Fruit fly (Drosophila melanogaster): Measurements from ENCODE around the gene CG18170.

The CG18170 gene

DNA sequence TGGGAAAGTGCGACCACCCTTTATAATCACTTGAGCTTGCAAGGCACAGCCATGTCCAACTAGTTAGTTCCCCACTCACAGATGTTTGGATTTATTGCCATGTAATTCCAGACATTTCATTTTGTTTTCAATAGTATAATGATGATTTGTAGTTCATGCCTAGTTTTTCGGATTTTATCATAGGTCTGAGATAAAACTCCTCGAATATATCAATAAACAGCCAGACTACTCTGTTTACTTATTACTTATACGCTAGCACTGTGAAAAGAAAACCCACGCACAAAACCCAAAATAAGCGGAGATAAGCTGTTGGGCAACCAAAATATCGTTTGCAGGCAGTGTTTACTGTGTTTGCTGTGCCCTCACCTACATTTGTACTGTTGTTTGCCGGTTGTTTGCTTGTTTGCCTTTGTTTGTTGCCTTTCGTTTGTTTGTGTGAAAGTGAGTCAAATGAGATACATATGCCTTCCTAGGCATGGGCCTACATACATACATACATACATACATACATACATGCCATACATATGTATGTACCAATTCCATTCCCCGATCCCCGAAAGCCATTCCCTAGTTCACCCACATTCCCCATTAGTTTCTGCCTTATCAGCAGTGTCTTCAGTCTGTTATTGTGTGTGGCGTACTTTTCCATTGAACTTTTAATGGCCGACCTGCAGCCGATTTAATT, 23.4 kb upstream of the CG18170 start (continued):
- TF ChIP-seq corto (GFP tag; optimal IDR thresholded peaks at IDR 0.05) (no peak), grau (tag; optimal IDR thresholded peaks at IDR 0.05) (peak; percentile 95), TFAM (GFP tag; optimal IDR thresholded peaks at IDR 0.05) (peak; percentile 58), CkIIα-i1 (GFP tag; IDR thresholded peaks at IDR 0.05) (no peak), ERR (GFP tag; optimal IDR thresholded peaks at IDR 0.05) (no peak), Lhr (GFP tag; optimal IDR thresholded peaks at IDR 0.05) (peak; percentile 77), rib (GFP tag; IDR thresholded peaks at IDR 0.05) (no peak), CG11504 (tag; optimal IDR thresholded peaks at IDR 0.05) (peak; percentile 74), Dll (GFP tag; IDR thresholded peaks at IDR 0.05; ENCODE audit: partially characterized antibody) (no peak), pb (GFP tag; optimal IDR thresholded peaks at IDR 0.05) (peak; percentile 69), vfl (GFP tag; optimal IDR thresholded peaks at IDR 0.05) (no peak), ro (GFP tag; IDR thresholded peaks at IDR 0.05) (no peak), CG15514 (GFP tag; optimal IDR thresholded peaks at IDR 0.05) (peak; percentile 36), jing (GFP tag; optimal IDR thresholded peaks at IDR 0.05) (peak; percentile 46), dati (GFP tag; IDR thresholded peaks at IDR 0.05) (no peak), CG10274 (GFP tag; optimal IDR thresholded peaks at IDR 0.05) (peak; percentile 35), Dfd (GFP tag; optimal IDR thresholded peaks at IDR 0.05) (no peak), CG7556 (GFP tag; optimal IDR thresholded peaks at IDR 0.05) (peak; percentile 72), Oaz (GFP tag; IDR thresholded peaks at IDR 0.05) (no peak), CG12391 (tag; optimal IDR thresholded peaks at IDR 0.05) (peak; percentile 64), Med (GFP tag) (peak; percentile 86), CG3847 (GFP tag; IDR thresholded peaks at IDR 0.05) (no peak), fd64A (GFP tag; optimal IDR thresholded peaks at IDR 0.05) (peak; percentile 93), sob (GFP tag; IDR thresholded peaks at IDR 0.05) (peak; percentile 39; the same call in 1 of the 2 replicates), usp (GFP tag; optimal IDR thresholded peaks at IDR 0.05) (no peak), toy (GFP tag; IDR thresholded peaks at IDR 0.05) (no peak), zen2 (GFP tag; IDR thresholded peaks at IDR 0.05; ENCODE audit: partially characterized antibody) (no peak), Spps (tag; optimal IDR thresholded peaks at IDR 0.05) (peak; percentile 71), Hr51 (GFP tag; optimal IDR thresholded peaks at IDR 0.05) (peak in 1 of 2 experiments; percentile 67), CG4617 (GFP tag; optimal IDR thresholded peaks at IDR 0.05; ENCODE audit: borderline replicate concordance) (peak; percentile 29), nerfin-1 (tag; optimal IDR thresholded peaks at IDR 0.05) (peak; percentile 76), Bgb (GFP tag; IDR thresholded peaks at IDR 0.05; ENCODE audit: partially characterized antibody) (no peak), NC2α (GFP tag; optimal IDR thresholded peaks at IDR 0.05) (peak; percentile 66), CG17328 (GFP tag; IDR thresholded peaks at IDR 0.05) (peak; percentile 70; the same call in 1 of the 2 replicates), Asciz (GFP tag; optimal IDR thresholded peaks at IDR 0.05) (peak; percentile 92), CG6654 (GFP tag; optimal IDR thresholded peaks at IDR 0.05) (peak; percentile 10), sens-2 (GFP tag; IDR thresholded peaks at IDR 0.05) (0 out of 2 replicates have a peak, but pooled peaks have one; percentile 40), sima (GFP tag; optimal IDR thresholded peaks at IDR 0.05) (peak; percentile 54), gcm (GFP tag; optimal IDR thresholded peaks at IDR 0.05) (peak; percentile 69), fd102C (GFP tag; optimal IDR thresholded peaks at IDR 0.05) (peak; percentile 92), CG4730 (GFP tag; IDR thresholded peaks at IDR 0.05) (peak; percentile 49; the same call in 1 of the 2 replicates), CG2202 (tag; optimal IDR thresholded peaks at IDR 0.05) (peak; percentile 92), tll (GFP tag; optimal IDR thresholded peaks at IDR 0.05) (peak in 1 of 2 experiments; percentile 87), bigmax (GFP tag; optimal IDR thresholded peaks at IDR 0.05) (peak; percentile 1), aop (GFP tag; IDR thresholded peaks at IDR 0.05) (no peak), CG9797 (GFP tag; optimal IDR thresholded peaks at IDR 0.05) (peak; percentile 39), trem (tag; optimal IDR thresholded peaks at IDR 0.05) (peak; percentile 52), CG15696 (tag; optimal IDR thresholded peaks at IDR 0.05) (peak; percentile 95), az2 (GFP tag; optimal IDR thresholded peaks at IDR 0.05) (peak; percentile 26)

Data from whole organism, embryonic.